Worm (Caenorhabditis elegans): Measurements from ENCODE around the gene cpt-2.

The cpt-2 gene

ce11 chrIV:11210781-11211256 lies 31.4 kb downstream of the cpt-2 start, which contains the start of gene adk-1:
TSS of gene adk-1 (minus strand) at chrIV:11210831.
- TF ChIP-seq T23F11.4 (GFP tag; optimal IDR thresholded peaks at IDR 0.05) (no peak), ceh-34 (tag; optimal IDR thresholded peaks at IDR 0.05) (no peak), mec-3 (tag; optimal IDR thresholded peaks at IDR 0.05; ENCODE audit: borderline replicate concordance) (no peak), sox-2 (GFP tag; IDR thresholded peaks at IDR 0.05) (no peak), K02D7.2 (tag; optimal IDR thresholded peaks at IDR 0.05) (no peak), elt-2 (tag; optimal IDR thresholded peaks at IDR 0.05) (no peak), hlh-13 (GFP tag; optimal IDR thresholded peaks at IDR 0.05) (no peak), unc-3 (GFP tag; conservative IDR thresholded peaks at IDR 0.05) (no peak), unc-3 (tag; optimal IDR thresholded peaks at IDR 0.05) (no peak), lin-11 (tag; optimal IDR thresholded peaks at IDR 0.05) (no peak), pag-3 (tag; optimal IDR thresholded peaks at IDR 0.05; ENCODE audit: borderline replicate concordance) (no peak), ceh-30 (tag; optimal IDR thresholded peaks at IDR 0.05) (no peak), ahr-1 (tag; optimal IDR thresholded peaks at IDR 0.05) (no peak), rnt-1 (tag; optimal IDR thresholded peaks at IDR 0.05) (no peak), ama-1 (optimal IDR thresholded peaks at IDR 0.05) (no peak), unc-86 (tag; optimal IDR thresholded peaks at IDR 0.05) (no peak), K09A11.1 (tag; optimal IDR thresholded peaks at IDR 0.05; ENCODE audit: insufficient read depth) (no peak), Y22D7AL.16 (tag; optimal IDR thresholded peaks at IDR 0.05) (no peak), tbx-2 (tag; optimal IDR thresholded peaks at IDR 0.05) (no peak)

- no peak for TF ChIP-seq ets-4 (tag; optimal IDR thresholded peaks at IDR 0.05)
- peak; percentile 89 for TF ChIP-seq elt-2 (tag; optimal IDR thresholded peaks at IDR 0.05)
Measured at ce11 chrIV:11211547-11211946, 32.1 kb downstream of the cpt-2 start.

ce11 chrIV:11212978-11213377 lies 33.5 kb downstream of the cpt-2 start:
- no peak for TF ChIP-seq gmeb-2 (tag; optimal IDR thresholded peaks at IDR 0.05)
- TF ChIP-seq Y22D7AL.16 (tag; optimal IDR thresholded peaks at IDR 0.05): no peak
- no peak for TF ChIP-seq sdc-2 (tag; optimal IDR thresholded peaks at IDR 0.05)
- TF ChIP-seq pqm-1 (tag; optimal IDR thresholded peaks at IDR 0.05): no peak
- no peak for TF ChIP-seq ceh-22 (tag; optimal IDR thresholded peaks at IDR 0.05)
- TF ChIP-seq ama-1 (optimal IDR thresholded peaks at IDR 0.05): no peak
- TF ChIP-seq ceh-45 (GFP tag; IDR thresholded peaks at IDR 0.05): no peak
- TF ChIP-seq pha-2 (tag; optimal IDR thresholded peaks at IDR 0.05): no peak
- no peak for TF ChIP-seq fkh-10 (GFP tag; optimal IDR thresholded peaks at IDR 0.05)
- TF ChIP-seq elt-2 (tag; optimal IDR thresholded peaks at IDR 0.05): no peak
- TF ChIP-seq K02D7.2 (tag; optimal IDR thresholded peaks at IDR 0.05): no peak
- TF ChIP-seq nhr-11 (tag; optimal IDR thresholded peaks at IDR 0.05): no peak
- TF ChIP-seq npax-4 (tag; optimal IDR thresholded peaks at IDR 0.05): no peak

- TF ChIP-seq ceh-31 (tag; optimal IDR thresholded peaks at IDR 0.05) (no peak), C38D4.7 (GFP tag; optimal IDR thresholded peaks at IDR 0.05) (no peak), hlh-15 (tag; optimal IDR thresholded peaks at IDR 0.05) (no peak), ttx-3 (tag; optimal IDR thresholded peaks at IDR 0.05) (no peak), ceh-2 (tag; optimal IDR thresholded peaks at IDR 0.05) (no peak), sdc-2 (tag; optimal IDR thresholded peaks at IDR 0.05) (no peak), K09A11.1 (tag; optimal IDR thresholded peaks at IDR 0.05; ENCODE audit: insufficient read depth) (no peak), syd-9 (tag; optimal IDR thresholded peaks at IDR 0.05) (no peak), ceh-24 (tag; optimal IDR thresholded peaks at IDR 0.05) (no peak), unc-55 (GFP tag; optimal IDR thresholded peaks at IDR 0.05) (no peak), pag-3 (tag; optimal IDR thresholded peaks at IDR 0.05; ENCODE audit: borderline replicate concordance) (no peak), unc-3 (GFP tag; conservative IDR thresholded peaks at IDR 0.05) (no peak), unc-3 (tag; optimal IDR thresholded peaks at IDR 0.05) (no peak), ahr-1 (tag; optimal IDR thresholded peaks at IDR 0.05) (no peak), hlh-6 (tag; optimal IDR thresholded peaks at IDR 0.05) (no peak), ztf-16 (tag; optimal IDR thresholded peaks at IDR 0.05) (no peak), ceh-19 (GFP tag; optimal IDR thresholded peaks at IDR 0.05) (no peak), nhr-11 (tag; optimal IDR thresholded peaks at IDR 0.05) (no peak), T23F11.4 (GFP tag; optimal IDR thresholded peaks at IDR 0.05) (no peak)
Measured at ce11 chrIV:11218037-11218436, 38.6 kb downstream of the cpt-2 start, which contains the start of gene zip-6. TSS of gene zip-6 (minus strand) at chrIV:11218137.
